Fruit fly (Drosophila melanogaster) whole organism, embryonic: ENCODE data around the gene ssp5.

ENCODE experiments used
- Adf1 ChIP-seq: fragments of 200-800 bp; sonication (Bioruptor generic); IDR thresholded peaks from 2 replicates; pipeline ENCODE4 v1.3.6; 2022; ENCODE audit warnings: missing biosample characterization, missing genetic modification characterization
- Bdp1 ChIP-seq: fragments of 200-800 bp; sonication (Bioruptor generic); optimal IDR thresholded peaks from 3 replicates; lab custom pipeline; 2016; ENCODE audit warnings: missing biosample characterization, missing genetic modification characterization
- Bgb ChIP-seq: fragments of 200-800 bp; sonication (Bioruptor generic); IDR thresholded peaks from 2 replicates; pipeline ENCODE4 v1.3.6; 2022; ENCODE audit warnings: missing biosample characterization, missing genetic modification characterization; ENCODE audit not compliant: partially characterized antibody
- BtbVII ChIP-seq: fragments of 200-800 bp; sonication (Bioruptor generic); optimal IDR thresholded peaks from 3 replicates; lab custom pipeline; 2017; ENCODE audit warnings: missing biosample characterization, mild to moderate bottlenecking, missing genetic modification characterization
- CG10274 ChIP-seq: fragments of 200-800 bp; sonication (Bioruptor generic); optimal IDR thresholded peaks from 3 replicates; lab custom pipeline; 2017; ENCODE audit warnings: missing biosample characterization, mild to moderate bottlenecking, missing genetic modification characterization
- CG10431 ChIP-seq: fragments of 200-800 bp; sonication (Bioruptor generic); optimal IDR thresholded peaks from 3 replicates; lab custom pipeline; 2018; ENCODE audit warnings: missing biosample characterization, mild to moderate bottlenecking, missing genetic modification characterization
- CG11504 ChIP-seq: fragments of 200-800 bp; sonication (Bioruptor generic); optimal IDR thresholded peaks from 3 replicates; lab custom pipeline; 2019; ENCODE audit warnings: missing biosample characterization, mild to moderate bottlenecking, missing genetic modification characterization, moderate library complexity
- CG11723 ChIP-seq: fragments of 200-800 bp; sonication (Bioruptor generic); optimal IDR thresholded peaks from 2 replicates; lab custom pipeline; 2017; ENCODE audit warnings: missing biosample characterization, mild to moderate bottlenecking, missing genetic modification characterization
- CG13123 ChIP-seq: fragments of 200-800 bp; sonication (Bioruptor generic); optimal IDR thresholded peaks from 2 replicates; lab custom pipeline; 2016; ENCODE audit warnings: missing biosample characterization, missing genetic modification characterization
- CG13424 ChIP-seq: fragments of 200-800 bp; sonication (Bioruptor generic); optimal IDR thresholded peaks from 2 replicates; lab custom pipeline; 2019; ENCODE audit warnings: missing biosample characterization, mild to moderate bottlenecking, missing genetic modification characterization, moderate library complexity
- CG15269 ChIP-seq: fragments of 200-800 bp; sonication (Bioruptor generic); optimal IDR thresholded peaks from 2 replicates; lab custom pipeline; 2018; ENCODE audit warnings: missing biosample characterization, mild to moderate bottlenecking, missing genetic modification characterization, moderate library complexity
- CG15601 ChIP-seq: fragments of 200-800 bp; sonication (Bioruptor generic); optimal IDR thresholded peaks from 3 replicates; lab custom pipeline; 2019; ENCODE audit warnings: missing biosample characterization, mild to moderate bottlenecking, missing genetic modification characterization, moderate library complexity
- CG17359 ChIP-seq: fragments of 200-800 bp; sonication (Bioruptor generic); optimal IDR thresholded peaks from 3 replicates; lab custom pipeline; 2018; ENCODE audit warnings: missing biosample characterization, mild to moderate bottlenecking, missing genetic modification characterization, moderate library complexity
- CG17568 ChIP-seq: fragments of 200-800 bp; sonication (Bioruptor generic); optimal IDR thresholded peaks from 2 replicates; lab custom pipeline; 2018; ENCODE audit warnings: missing biosample characterization, mild to moderate bottlenecking, missing genetic modification characterization, moderate library complexity
- CG1832 ChIP-seq: fragments of 200-800 bp; sonication (Bioruptor generic); optimal IDR thresholded peaks from 2 replicates; lab custom pipeline; 2017; ENCODE audit warnings: missing biosample characterization, mild to moderate bottlenecking, missing genetic modification characterization, inconsistent platforms
- CG18619 ChIP-seq: fragments of 200-800 bp; sonication (Bioruptor generic); optimal IDR thresholded peaks from 3 replicates; lab custom pipeline; 2017; ENCODE audit warnings: missing biosample characterization, mild to moderate bottlenecking, missing genetic modification characterization
- CG2678 ChIP-seq: fragments of 200-800 bp; sonication (Bioruptor generic); optimal IDR thresholded peaks from 3 replicates; lab custom pipeline; 2019; ENCODE audit warnings: missing biosample characterization, mild to moderate bottlenecking, missing genetic modification characterization, moderate library complexity
- CG33557 ChIP-seq: fragments of 200-800 bp; sonication (Bioruptor generic); optimal IDR thresholded peaks from 2 replicates; lab custom pipeline; 2019; ENCODE audit warnings: missing biosample characterization, mild to moderate bottlenecking, missing genetic modification characterization, moderate library complexity
- CG6765 ChIP-seq: fragments of 200-800 bp; sonication (Bioruptor generic); optimal IDR thresholded peaks from 3 replicates; lab custom pipeline; 2017; ENCODE audit warnings: missing biosample characterization, mild to moderate bottlenecking, missing genetic modification characterization
- Dbx ChIP-seq: fragments of 200-800 bp; sonication (Bioruptor generic); IDR thresholded peaks from 3 replicates; pipeline ENCODE4 v1.3.6; 2022; ENCODE audit warnings: missing biosample characterization, missing genetic modification characterization
- HmgZ ChIP-seq: fragments of 200-800 bp; sonication (Bioruptor generic); optimal IDR thresholded peaks from 2 replicates; lab custom pipeline; 2018; ENCODE audit warnings: missing biosample characterization, mild to moderate bottlenecking, missing genetic modification characterization
- Hmr ChIP-seq: fragments of 200-800 bp; sonication (Bioruptor generic); optimal IDR thresholded peaks from 3 replicates; lab custom pipeline; 2017; ENCODE audit warnings: mild to moderate bottlenecking, missing biosample characterization, missing genetic modification reagents, missing genetic modification characterization
- Hr78 ChIP-seq, 2 experiments: fragments of 200-800 bp in 1 of 2; fragments of >200 bp in 1 of 2; sonication (Bioruptor generic) in 1 of 2; optimal IDR thresholded peaks; 2 replicates each; lab custom pipeline; 2017 to 2019; ENCODE audit warnings: missing biosample characterization in 2 of 2, missing genetic modification characterization in 2 of 2, mild to moderate bottlenecking in 1 of 2, moderate library complexity in 1 of 2
- Med ChIP-seq: fragments of 200-800 bp; sonication (Bioruptor generic); peaks from one replicate; lab custom pipeline; 2016; ENCODE audit warnings: missing biosample characterization, missing genetic modification characterization, mild to moderate bottlenecking, inconsistent platforms, moderate library complexity
- Mes4 ChIP-seq: fragments of 200-800 bp; sonication (Bioruptor generic); optimal IDR thresholded peaks from 2 replicates; lab custom pipeline; 2016; ENCODE audit warnings: missing biosample characterization, missing genetic modification characterization
- Oli ChIP-seq: fragments of 200-800 bp; sonication (Bioruptor generic); optimal IDR thresholded peaks from 2 replicates; lab custom pipeline; 2018; ENCODE audit warnings: missing biosample characterization, mild to moderate bottlenecking, missing genetic modification characterization, moderate library complexity
- Rfx ChIP-seq: fragments of 200-800 bp; sonication (Bioruptor generic); IDR thresholded peaks from 2 replicates; pipeline ENCODE4 v1.3.6; 2022; ENCODE audit warnings: missing biosample characterization, missing genetic modification characterization
- Sox102F ChIP-seq: fragments of 200-800 bp; sonication (Bioruptor generic); optimal IDR thresholded peaks from 2 replicates; lab custom pipeline; 2018; ENCODE audit warnings: missing biosample characterization, mild to moderate bottlenecking, missing genetic modification characterization, moderate library complexity
- Sry-δ ChIP-seq: fragments of 200-800 bp; sonication (Bioruptor generic); optimal IDR thresholded peaks from 2 replicates; lab custom pipeline; 2016; ENCODE audit warnings: missing biosample characterization, missing genetic modification characterization
- Ssrp ChIP-seq: fragments of 200-800 bp; sonication (Bioruptor generic); optimal IDR thresholded peaks from 2 replicates; lab custom pipeline; 2018; ENCODE audit warnings: missing biosample characterization, mild to moderate bottlenecking, missing genetic modification characterization, moderate library complexity
- Trl ChIP-seq, 3 experiments: fragments of >200 bp in 2 of 3; fragments of 200-800 bp in 1 of 3; sonication (Bioruptor generic) in 1 of 3; optimal IDR thresholded peaks; 2 replicates in 1 of 3; 3 replicates in 2 of 3; lab custom pipeline; 2016 to 2017; ENCODE audit warnings: missing biosample characterization in 1 of 3, missing genetic modification characterization in 1 of 3
- bab2 ChIP-seq: fragments of 200-800 bp; sonication (Bioruptor generic); optimal IDR thresholded peaks from 2 replicates; lab custom pipeline; 2016; ENCODE audit warnings: missing biosample characterization, missing genetic modification characterization
- bcd ChIP-seq: fragments of 200-800 bp; sonication (Bioruptor generic); optimal IDR thresholded peaks from 2 replicates; lab custom pipeline; 2017; ENCODE audit warnings: missing biosample characterization, mild to moderate bottlenecking, missing genetic modification characterization
- dmrt99B ChIP-seq: fragments of 200-800 bp; sonication (Bioruptor generic); optimal IDR thresholded peaks from 2 replicates; lab custom pipeline; 2018; ENCODE audit warnings: missing biosample characterization, mild to moderate bottlenecking, missing genetic modification characterization, moderate library complexity
- emc ChIP-seq: fragments of 200-800 bp; sonication (Bioruptor generic); optimal IDR thresholded peaks from 2 replicates; lab custom pipeline; 2016; ENCODE audit warnings: missing biosample characterization, missing genetic modification characterization
- fd3F ChIP-seq: fragments of 200-800 bp; sonication (Bioruptor generic); optimal IDR thresholded peaks from 2 replicates; lab custom pipeline; 2018; ENCODE audit warnings: missing biosample characterization, mild to moderate bottlenecking, missing genetic modification characterization, moderate library complexity
- gem ChIP-seq: fragments of 200-800 bp; sonication (Bioruptor generic); optimal IDR thresholded peaks from 2 replicates; lab custom pipeline; 2019; ENCODE audit warnings: missing biosample characterization, mild to moderate bottlenecking, missing genetic modification characterization, moderate library complexity
- gro ChIP-seq: fragments of 200-800 bp; sonication (Bioruptor generic); optimal IDR thresholded peaks from 2 replicates; lab custom pipeline; 2016; ENCODE audit warnings: missing biosample characterization, missing genetic modification characterization
- insv ChIP-seq, 2 experiments: fragments of 200-800 bp; sonication (Bioruptor generic); optimal IDR thresholded peaks; 3 replicates each; lab custom pipeline; 2016 to 2018; ENCODE audit warnings: missing biosample characterization in 2 of 2, missing genetic modification characterization in 2 of 2
- lab ChIP-seq: fragments of 200-800 bp; sonication (Bioruptor generic); optimal IDR thresholded peaks from 3 replicates; lab custom pipeline; 2017; ENCODE audit warnings: missing biosample characterization, missing genetic modification characterization, mild to moderate bottlenecking, moderate library complexity, missing genetic modification reagents
- nau ChIP-seq: fragments of 200-800 bp; sonication (Bioruptor generic); optimal IDR thresholded peaks from 3 replicates; lab custom pipeline; 2017; ENCODE audit warnings: missing biosample characterization, mild to moderate bottlenecking, missing genetic modification characterization, missing genetic modification reagents
- nmo ChIP-seq: fragments of 200-800 bp; sonication (Bioruptor generic); optimal IDR thresholded peaks from 2 replicates; lab custom pipeline; 2018; ENCODE audit warnings: missing biosample characterization, mild to moderate bottlenecking, missing genetic modification characterization, moderate library complexity
- ranshi ChIP-seq: fragments of 200-800 bp; sonication (Bioruptor generic); IDR thresholded peaks from 2 replicates; pipeline ENCODE4 v1.3.6; 2022; ENCODE audit warnings: missing biosample characterization, missing genetic modification characterization
- sens ChIP-seq: fragments of 200-800 bp; sonication (Bioruptor generic); peaks from one replicate; lab custom pipeline; 2016; ENCODE audit warnings: missing biosample characterization, missing genetic modification characterization
- slou ChIP-seq: fragments of 200-800 bp; sonication (Bioruptor generic); optimal IDR thresholded peaks from 3 replicates; lab custom pipeline; 2016; ENCODE audit warnings: missing biosample characterization, missing genetic modification characterization
- tgo ChIP-seq: fragments of 200-800 bp; sonication (Bioruptor generic); IDR thresholded peaks from 3 replicates; pipeline ENCODE4 v1.3.6; 2022; ENCODE audit warnings: missing biosample characterization, missing genetic modification characterization
- tna ChIP-seq: fragments of 200-800 bp; sonication (Bioruptor generic); IDR thresholded peaks from 2 replicates; pipeline ENCODE4 v1.3.6; 2022; ENCODE audit warnings: missing biosample characterization, missing genetic modification characterization; ENCODE audit not compliant: partially characterized antibody
- yki ChIP-seq: fragments of >200 bp; optimal IDR thresholded peaks from 3 replicates; lab custom pipeline; 2018

The ssp5 gene

dm6 chr3R:12080370-12080968, 47.5 kb downstream of the ssp5 start (continued):
- TF ChIP-seq tgo (GFP tag; lab: Robert Waterston, UW) (no peak), CG33557 (GFP tag; lab: Kevin White, UChicago) (no peak), CG6765 (GFP tag; lab: Kevin White, UChicago) (no peak), CG13123 (GFP tag; lab: Kevin White, UChicago) (no peak), emc (GFP tag; lab: Kevin White, UChicago) (no peak), CG1832 (GFP tag; lab: Kevin White, UChicago) (no peak), slou (GFP tag; lab: Kevin White, UChicago) (no peak)

- no peak for TF ChIP-seq BtbVII (GFP tag; lab: Kevin White, UChicago)
- TF ChIP-seq CG2678 (tag; lab: Kevin White, UChicago): peak; percentile 56
- TF ChIP-seq Sox102F: peak; percentile 29
- TF ChIP-seq CG17359 (tag; lab: Kevin White, UChicago): peak; percentile 14
- peak; percentile 1 for TF ChIP-seq bcd (GFP tag; lab: Kevin White, UChicago)
- TF ChIP-seq bab2 (GFP tag; lab: Kevin White, UChicago): peak; percentile 3
- TF ChIP-seq CG11723 (GFP tag; lab: Kevin White, UChicago): no peak
- TF ChIP-seq Dbx: no peak
- peak; percentile 12 for TF ChIP-seq CG10274
- no peak for TF ChIP-seq CG15601 (tag; lab: Kevin White, UChicago)
- peak; percentile 42 for TF ChIP-seq sens (GFP tag; lab: Kevin White, UChicago)
- no peak for TF ChIP-seq insv (GFP tag; optimal IDR thresholded peaks at IDR 0.05; lab: Kevin White, UChicago)
- TF ChIP-seq CG15269 (tag; lab: Kevin White, UChicago): peak; percentile 62
- TF ChIP-seq Bgb (GFP tag; lab: Robert Waterston, UW): no peak
- TF ChIP-seq CG17568: no peak
- TF ChIP-seq gro (GFP tag; lab: Kevin White, UChicago): peak; percentile 15
- peak; percentile 59 for TF ChIP-seq gem (tag; lab: Kevin White, UChicago)
- TF ChIP-seq Adf1 (GFP tag; lab: Robert Waterston, UW): no peak
- TF ChIP-seq Med (GFP tag; lab: Kevin White, UChicago): peak; percentile 84
- peak; percentile 30 for TF ChIP-seq lab (GFP tag; lab: Kevin White, UChicago)
- no peak for TF ChIP-seq tna (GFP tag; lab: Robert Waterston, UW)
- peak; percentile 70 for TF ChIP-seq Rfx
- peak; percentile 14 for TF ChIP-seq CG18619 (GFP tag; lab: Kevin White, UChicago)
- TF ChIP-seq Bdp1: no peak
- TF ChIP-seq Oli: peak; percentile 35
- peak; percentile 54 for TF ChIP-seq CG11504 (tag; lab: Kevin White, UChicago)
- TF ChIP-seq ranshi (GFP tag; lab: Robert Waterston, UW): no peak
- no peak for TF ChIP-seq HmgZ (tag; lab: Kevin White, UChicago)
- no peak for TF ChIP-seq CG10431 (GFP tag; lab: Kevin White, UChicago)
- peak in 1 of 2 experiments; percentile 38 for TF ChIP-seq Hr78 (GFP tag; optimal IDR thresholded peaks at IDR 0.05; lab: Kevin White, UChicago)
- TF ChIP-seq Trl (optimal IDR thresholded peaks at IDR 0.05; lab: Kevin White, UChicago): no peak
- no peak for TF ChIP-seq Trl (GFP tag; optimal IDR thresholded peaks at IDR 0.05; lab: Kevin White, UChicago)
- peak; percentile 43 for TF ChIP-seq fd3F
- TF ChIP-seq nau: no peak
- TF ChIP-seq yki (lab: Kevin White, UChicago): no peak
- TF ChIP-seq nmo (GFP tag; lab: Kevin White, UChicago): peak; percentile 9
- TF ChIP-seq Ssrp (tag; lab: Kevin White, UChicago): no peak
- peak; percentile 37 for TF ChIP-seq Hmr (GFP tag; lab: Kevin White, UChicago)
- peak; percentile 34 for TF ChIP-seq dmrt99B (tag; lab: Kevin White, UChicago)
- TF ChIP-seq Mes4 (GFP tag; lab: Kevin White, UChicago): no peak
- TF ChIP-seq CG13424 (tag; lab: Kevin White, UChicago): peak; percentile 6
- TF ChIP-seq Sry-δ (GFP tag; lab: Kevin White, UChicago): no peak
Observed at dm6 chr3R:12083537-12083936, 50.6 kb downstream of the ssp5 start.
